Fruit fly (Drosophila melanogaster) whole organism, embryonic: ENCODE results near the gene Spn28Dc.

Experiments used
- BEAF-32 ChIP-seq: fragments of 200-800 bp; sonication (Bioruptor generic); optimal IDR thresholded peaks from 3 replicates; lab custom pipeline; 2017; ENCODE audit warnings: missing biosample characterization, missing genetic modification characterization, mild to moderate bottlenecking, moderate library complexity, missing genetic modification reagents
- CG10267 ChIP-seq: fragments of 200-800 bp; sonication (Bioruptor generic); optimal IDR thresholded peaks from 2 replicates; lab custom pipeline; 2018; ENCODE audit warnings: missing biosample characterization, mild to moderate bottlenecking, missing genetic modification characterization, moderate library complexity
- CG10274 ChIP-seq: fragments of 200-800 bp; sonication (Bioruptor generic); optimal IDR thresholded peaks from 3 replicates; lab custom pipeline; 2017; ENCODE audit warnings: missing biosample characterization, mild to moderate bottlenecking, missing genetic modification characterization
- CG13123 ChIP-seq: fragments of 200-800 bp; sonication (Bioruptor generic); optimal IDR thresholded peaks from 2 replicates; lab custom pipeline; 2016; ENCODE audit warnings: missing biosample characterization, missing genetic modification characterization
- CG13287 ChIP-seq: fragments of 200-800 bp; sonication (Bioruptor generic); IDR thresholded peaks from 2 replicates; pipeline ENCODE4 v1.3.6; 2022; ENCODE audit warnings: missing biosample characterization, missing genetic modification characterization; ENCODE audit not compliant: partially characterized antibody
- CG14710 ChIP-seq: fragments of 200-800 bp; sonication (Bioruptor generic); optimal IDR thresholded peaks from 3 replicates; lab custom pipeline; 2019; ENCODE audit warnings: missing biosample characterization, mild to moderate bottlenecking, missing genetic modification characterization, moderate library complexity
- CG15514 ChIP-seq: fragments of 200-800 bp; sonication (Bioruptor generic); optimal IDR thresholded peaks from 3 replicates; lab custom pipeline; 2017; ENCODE audit warnings: missing biosample characterization, missing genetic modification characterization, mild to moderate bottlenecking, moderate library complexity, missing genetic modification reagents
- CG1603 ChIP-seq: fragments of 200-800 bp; sonication (Bioruptor generic); optimal IDR thresholded peaks from 2 replicates; lab custom pipeline; 2019; ENCODE audit warnings: missing biosample characterization, mild to moderate bottlenecking, missing genetic modification characterization, moderate library complexity
- CG34224 ChIP-seq: fragments of 200-800 bp; sonication (Bioruptor generic); IDR thresholded peaks from 3 replicates; pipeline ENCODE4 v1.3.6; 2022; ENCODE audit warnings: missing biosample characterization, missing genetic modification characterization; ENCODE audit not compliant: partially characterized antibody
- CG3847 ChIP-seq: fragments of 200-800 bp; sonication (Bioruptor generic); IDR thresholded peaks from 2 replicates; pipeline ENCODE4 v1.3.6; 2022; ENCODE audit warnings: missing biosample characterization, missing genetic modification characterization
- CG3995 ChIP-seq: fragments of 200-800 bp; sonication (Bioruptor generic); optimal IDR thresholded peaks from 3 replicates; lab custom pipeline; 2016; ENCODE audit warnings: missing biosample characterization, missing genetic modification characterization
- CG6791 ChIP-seq: fragments of 200-800 bp; sonication (Bioruptor generic); IDR thresholded peaks from 3 replicates; pipeline ENCODE4 v1.3.6; 2022; ENCODE audit warnings: missing biosample characterization, missing genetic modification characterization; ENCODE audit not compliant: partially characterized antibody
- CG7987 ChIP-seq: fragments of 200-800 bp; sonication (Bioruptor generic); optimal IDR thresholded peaks from 2 replicates; lab custom pipeline; 2018; ENCODE audit warnings: missing biosample characterization, mild to moderate bottlenecking, missing genetic modification characterization, moderate library complexity
- CG9797 ChIP-seq: fragments of 200-800 bp; sonication (Bioruptor generic); optimal IDR thresholded peaks from 3 replicates; lab custom pipeline; 2018; ENCODE audit warnings: missing biosample characterization, mild to moderate bottlenecking, missing genetic modification characterization
- CG9817 ChIP-seq: fragments of 200-800 bp; sonication (Bioruptor generic); optimal IDR thresholded peaks from 2 replicates; lab custom pipeline; 2018; ENCODE audit warnings: missing biosample characterization, mild to moderate bottlenecking, missing genetic modification characterization, moderate library complexity
- CrebB ChIP-seq: fragments of 200-800 bp; sonication (Bioruptor generic); optimal IDR thresholded peaks from 3 replicates; lab custom pipeline; 2018; ENCODE audit warnings: missing biosample characterization, mild to moderate bottlenecking, missing genetic modification characterization
- Dip3 ChIP-seq: fragments of 200-800 bp; sonication (Bioruptor generic); optimal IDR thresholded peaks from 3 replicates; lab custom pipeline; 2016; ENCODE audit warnings: missing biosample characterization, missing genetic modification characterization
- Dp ChIP-seq: fragments of 200-800 bp; sonication (Bioruptor generic); optimal IDR thresholded peaks from 2 replicates; lab custom pipeline; 2018; ENCODE audit warnings: missing biosample characterization, mild to moderate bottlenecking, missing genetic modification characterization, moderate library complexity
- E2f1 ChIP-seq: fragments of 200-800 bp; sonication (Bioruptor generic); IDR thresholded peaks from 2 replicates; pipeline ENCODE4 v1.3.6; 2022; ENCODE audit warnings: missing biosample characterization, missing genetic modification characterization
- E2f2 ChIP-seq: fragments of 200-800 bp; sonication (Bioruptor generic); IDR thresholded peaks from 2 replicates; pipeline ENCODE4 v1.3.6; 2022; ENCODE audit warnings: missing biosample characterization, missing genetic modification characterization
- Eip74EF ChIP-seq, 2 experiments: fragments of 200-800 bp in 1 of 2; fragments of >200 bp in 1 of 2; sonication (Bioruptor generic) in 1 of 2; optimal IDR thresholded peaks; 2 replicates each; lab custom pipeline; 2017 to 2019; ENCODE audit warnings: missing biosample characterization in 2 of 2, missing genetic modification characterization in 2 of 2, mild to moderate bottlenecking in 1 of 2, moderate library complexity in 1 of 2
- MBD-R2 ChIP-seq: fragments of 200-800 bp; sonication (Bioruptor generic); IDR thresholded peaks from 2 replicates; pipeline ENCODE4 v1.3.6; 2022; ENCODE audit warnings: missing biosample characterization, missing genetic modification characterization
- MESR4 ChIP-seq: fragments of 200-800 bp; sonication (Bioruptor generic); optimal IDR thresholded peaks from 2 replicates; lab custom pipeline; 2018; ENCODE audit warnings: missing biosample characterization, mild to moderate bottlenecking, missing genetic modification characterization, moderate library complexity
- Nf-YC ChIP-seq: fragments of 200-800 bp; optimal IDR thresholded peaks from 3 replicates; lab custom pipeline; 2019; ENCODE audit warnings: missing biosample characterization, mild to moderate bottlenecking, missing genetic modification characterization, moderate library complexity
- Optix ChIP-seq: fragments of 200-800 bp; sonication (Bioruptor generic); IDR thresholded peaks from 3 replicates; pipeline ENCODE4 v1.3.6; 2022; ENCODE audit warnings: missing biosample characterization, missing genetic modification characterization
- YL-1 ChIP-seq: fragments of 200-800 bp; sonication (Bioruptor generic); optimal IDR thresholded peaks from 3 replicates; lab custom pipeline; 2017; ENCODE audit warnings: missing biosample characterization, mild to moderate bottlenecking, missing genetic modification characterization
- bbx ChIP-seq: fragments of 200-800 bp; sonication (Bioruptor generic); IDR thresholded peaks from 2 replicates; pipeline ENCODE4 v1.3.6; 2022; ENCODE audit warnings: missing biosample characterization, missing genetic modification characterization; ENCODE audit not compliant: partially characterized antibody
- bigmax ChIP-seq: fragments of 200-800 bp; sonication (Bioruptor generic); optimal IDR thresholded peaks from 2 replicates; lab custom pipeline; 2018; ENCODE audit warnings: missing biosample characterization, mild to moderate bottlenecking, missing genetic modification characterization
- chinmo ChIP-seq: fragments of 200-800 bp; sonication (Bioruptor generic); IDR thresholded peaks from 4 replicates; pipeline ENCODE4 v1.3.6; 2022; ENCODE audit warnings: missing biosample characterization, missing genetic modification characterization; ENCODE audit not compliant: partially characterized antibody
- gcm2 ChIP-seq: fragments of 200-800 bp; sonication (Bioruptor generic); optimal IDR thresholded peaks from 2 replicates; lab custom pipeline; 2016; ENCODE audit warnings: missing biosample characterization, missing genetic modification characterization
- gfzf ChIP-seq: fragments of 200-800 bp; sonication (Bioruptor generic); optimal IDR thresholded peaks from 2 replicates; lab custom pipeline; 2016; ENCODE audit warnings: missing biosample characterization, mild to moderate bottlenecking, missing genetic modification characterization, moderate library complexity
- grau ChIP-seq: fragments of 200-800 bp; optimal IDR thresholded peaks from 3 replicates; lab custom pipeline; 2019; ENCODE audit warnings: missing biosample characterization, mild to moderate bottlenecking, missing genetic modification characterization, moderate library complexity
- gt ChIP-seq: fragments of 200-800 bp; sonication (Bioruptor generic); IDR thresholded peaks from 2 replicates; pipeline ENCODE4 v1.3.6; 2022; ENCODE audit warnings: missing biosample characterization, missing genetic modification characterization
- hbn ChIP-seq: fragments of 200-800 bp; sonication (Bioruptor generic); IDR thresholded peaks from 2 replicates; pipeline ENCODE4 v1.3.6; 2022; ENCODE audit warnings: missing biosample characterization, missing genetic modification characterization; ENCODE audit not compliant: partially characterized antibody
- hkb ChIP-seq, 2 experiments: fragments of 200-800 bp in 1 of 2; fragments of >200 bp in 1 of 2; sonication (Bioruptor generic) in 1 of 2; IDR thresholded peaks in 1 of 2; optimal IDR thresholded peaks in 1 of 2; 2 replicates each; pipeline versions ENCODE4 v1.3.6 to Lab custom; 2017 to 2022; ENCODE audit warnings: missing biosample characterization in 1 of 2, missing genetic modification characterization in 1 of 2
- lbe ChIP-seq: fragments of 200-800 bp; sonication (Bioruptor generic); optimal IDR thresholded peaks from 2 replicates; lab custom pipeline; 2016; ENCODE audit warnings: missing biosample characterization, mild to moderate bottlenecking, missing genetic modification characterization
- mld ChIP-seq: fragments of 200-800 bp; sonication (Bioruptor generic); IDR thresholded peaks from 3 replicates; pipeline ENCODE4 v1.3.6; 2022; ENCODE audit warnings: missing biosample characterization, missing genetic modification characterization; ENCODE audit not compliant: partially characterized antibody
- nmo ChIP-seq: fragments of 200-800 bp; sonication (Bioruptor generic); optimal IDR thresholded peaks from 2 replicates; lab custom pipeline; 2018; ENCODE audit warnings: missing biosample characterization, mild to moderate bottlenecking, missing genetic modification characterization, moderate library complexity
- org-1 ChIP-seq: fragments of 200-800 bp; sonication (Bioruptor generic); optimal IDR thresholded peaks from 2 replicates; lab custom pipeline; 2017; ENCODE audit warnings: missing biosample characterization, missing genetic modification characterization
- pzg ChIP-seq: fragments of 200-800 bp; sonication (Bioruptor generic); optimal IDR thresholded peaks from 3 replicates; lab custom pipeline; 2018; ENCODE audit warnings: missing biosample characterization, mild to moderate bottlenecking, missing genetic modification characterization, moderate library complexity
- sens ChIP-seq: fragments of 200-800 bp; sonication (Bioruptor generic); peaks from one replicate; lab custom pipeline; 2016; ENCODE audit warnings: missing biosample characterization, missing genetic modification characterization
- stwl ChIP-seq: fragments of 200-800 bp; sonication (Bioruptor generic); optimal IDR thresholded peaks from 3 replicates; lab custom pipeline; 2018; ENCODE audit warnings: missing biosample characterization, mild to moderate bottlenecking, missing genetic modification characterization, moderate library complexity
- trem ChIP-seq: fragments of 200-800 bp; optimal IDR thresholded peaks from 3 replicates; lab custom pipeline; 2019; ENCODE audit warnings: missing biosample characterization, mild to moderate bottlenecking, missing genetic modification characterization, moderate library complexity
- zf30C ChIP-seq: fragments of 200-800 bp; sonication (Bioruptor generic); optimal IDR thresholded peaks from 3 replicates; lab custom pipeline; 2018; ENCODE audit warnings: missing biosample characterization, mild to moderate bottlenecking, missing genetic modification characterization

The Spn28Dc gene

DNA sequence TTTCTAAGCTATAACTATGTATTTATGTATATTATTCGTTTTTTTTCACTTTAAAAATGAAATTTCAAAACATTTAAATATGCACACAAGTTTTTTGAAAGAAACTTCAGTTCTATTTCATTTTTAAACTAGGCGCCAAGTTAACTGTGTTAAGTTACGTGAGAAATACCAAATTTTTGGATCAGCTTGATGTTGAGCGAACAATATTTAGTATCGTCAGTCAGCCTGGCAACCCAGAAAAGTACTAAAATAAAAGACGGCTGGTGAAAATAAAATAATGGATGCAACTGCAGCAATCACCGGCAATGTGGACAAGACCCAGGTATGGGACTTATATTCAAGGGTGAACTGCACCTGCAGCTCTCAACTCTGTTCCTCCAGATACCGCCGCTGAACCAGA is 33.9 kb upstream of the Spn28Dc start, which contains the start of gene CCDC53:
Gene CCDC53, plus strand, starts transcription at position 235 of the 400 bp plus-strand sequence.
- peak; percentile 93 for TF ChIP-seq E2f2 (GFP tag; lab: Robert Waterston, UW)
- TF ChIP-seq Eip74EF (GFP tag; optimal IDR thresholded peaks at IDR 0.05; lab: Kevin White, UChicago), result no peak
- TF ChIP-seq grau (tag; lab: Kevin White, UChicago), result no peak
- peak; percentile 34 for TF ChIP-seq BEAF-32 (GFP tag; lab: Kevin White, UChicago)
- 0 out of 2 replicates have a peak, but pooled peaks have one; percentile 33 for TF ChIP-seq CG3847 (GFP tag; lab: Robert Waterston, UW)
- TF ChIP-seq hbn, result peak; percentile 33; the same call in 1 of the 2 replicates
- peak; percentile 82 for TF ChIP-seq gfzf (GFP tag; lab: Kevin White, UChicago)
- TF ChIP-seq YL-1 (GFP tag; lab: Kevin White, UChicago), result peak; percentile 16
- TF ChIP-seq hkb (optimal IDR thresholded peaks at IDR 0.05; lab: Kevin White, UChicago), result no peak
- peak; percentile 32; the same call in 1 of the 2 replicates for TF ChIP-seq hkb (GFP tag; IDR thresholded peaks at IDR 0.05; lab: Robert Waterston, UW)
- peak; percentile 92 for TF ChIP-seq Dp (GFP tag; lab: Kevin White, UChicago)
- TF ChIP-seq pzg (GFP tag; lab: Kevin White, UChicago), result peak; percentile 71
- peak; percentile 61 for TF ChIP-seq CG9797 (GFP tag; lab: Kevin White, UChicago)
- no peak for TF ChIP-seq CG10274
- peak; percentile 33; the same call in 1 of the 2 replicates for TF ChIP-seq CG13287 (GFP tag; lab: Robert Waterston, UW)
- TF ChIP-seq CG1603 (tag; lab: Kevin White, UChicago), result peak; percentile 14
- TF ChIP-seq lbe (GFP tag; lab: Kevin White, UChicago), result peak; percentile 19
- TF ChIP-seq bbx (GFP tag; lab: Robert Waterston, UW), result peak; percentile 11; the same call in 1 of the 2 replicates
- 0 out of 3 replicates have a peak, but pooled peaks have one; percentile 19 for TF ChIP-seq CG6791
- TF ChIP-seq trem (tag; lab: Kevin White, UChicago), result peak; percentile 10
- no peak for TF ChIP-seq CG7987
- no peak for TF ChIP-seq bigmax (GFP tag; lab: Kevin White, UChicago)
- TF ChIP-seq Optix (GFP tag; lab: Robert Waterston, UW), result no peak
- TF ChIP-seq chinmo (GFP tag; lab: Robert Waterston, UW), result peak; percentile 70; the same call in 2 of the 4 replicates
- TF ChIP-seq CG34224, result peak; percentile 21; the same call in 1 of the 3 replicates
- TF ChIP-seq stwl, result peak; percentile 29
- no peak for TF ChIP-seq zf30C (GFP tag; lab: Kevin White, UChicago)
- TF ChIP-seq MBD-R2, result peak; percentile 49; the same call in 1 of the 2 replicates
- TF ChIP-seq CG14710, result peak; percentile 12
- TF ChIP-seq nmo, result no peak
- TF ChIP-seq CG15514 (GFP tag; lab: Kevin White, UChicago), result peak; percentile 17
- TF ChIP-seq MESR4, result peak; percentile 31
- peak; percentile 19 for TF ChIP-seq CG10267 (tag; lab: Kevin White, UChicago)
- TF ChIP-seq, all 482 proteins: peak for 24

DNA sequence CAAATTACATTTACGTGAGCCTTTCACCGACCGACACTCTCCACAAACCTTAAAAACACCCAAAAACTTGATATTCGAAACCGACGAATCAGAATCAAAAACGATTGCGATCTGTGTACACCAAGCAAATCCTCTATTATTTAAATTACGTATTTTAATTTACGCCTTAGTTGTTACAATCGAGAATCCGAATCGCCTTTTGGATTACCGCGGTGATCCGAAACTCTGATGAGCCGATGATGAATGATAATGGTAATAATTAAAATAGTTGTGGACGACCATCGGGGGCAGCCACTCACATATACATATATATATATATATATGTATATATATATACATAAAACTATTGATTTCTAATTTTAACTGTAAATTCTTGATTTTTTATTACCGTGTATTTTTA is 32.7 kb upstream of the Spn28Dc start, which contains the start of gene CG7367:
Gene CG7367, minus strand, starts transcription at position 101 of the 400 bp plus-strand sequence.
- TF ChIP-seq Nf-YC (no peak), gt (GFP tag; lab: Robert Waterston, UW) (no peak), CG3995 (GFP tag; lab: Kevin White, UChicago) (no peak), org-1 (GFP tag; lab: Kevin White, UChicago) (no peak), sens (GFP tag; lab: Kevin White, UChicago) (no peak), CrebB (no peak), gcm2 (GFP tag; lab: Kevin White, UChicago) (no peak), CG13123 (GFP tag; lab: Kevin White, UChicago) (no peak), mld (GFP tag; lab: Robert Waterston, UW) (no peak), CG9817 (no peak), E2f1 (no peak), Dip3 (GFP tag; lab: Kevin White, UChicago) (no peak)
